Fruit fly (Drosophila melanogaster) whole organism, wandering third instar larva: Measurements from ENCODE around the gene Cad89D.

Experiments
- Abd-B ChIP-seq: fragments of >200 bp; optimal IDR thresholded peaks from 2 replicates; lab custom pipeline; 2017; ENCODE audit warnings: missing biosample characterization, missing genetic modification characterization
- Vsx2 ChIP-seq: fragments of 200-300, 225-300 bp; sonication (Bioruptor generic); optimal IDR thresholded peaks from 2 replicates; lab custom pipeline; 2018; ENCODE audit warnings: missing biosample characterization, missing genetic modification characterization; ENCODE audit not compliant: partially characterized antibody
- lola ChIP-seq: fragments of >200 bp; optimal IDR thresholded peaks from 2 replicates; lab custom pipeline; 2017; ENCODE audit warnings: missing biosample characterization, missing genetic modification characterization
- rgr ChIP-seq: fragments of 200-800 bp; sonication (Bioruptor generic); optimal IDR thresholded peaks from 3 replicates; lab custom pipeline; 2016; ENCODE audit warnings: missing biosample characterization, mild to moderate bottlenecking, missing genetic modification characterization

DNA sequence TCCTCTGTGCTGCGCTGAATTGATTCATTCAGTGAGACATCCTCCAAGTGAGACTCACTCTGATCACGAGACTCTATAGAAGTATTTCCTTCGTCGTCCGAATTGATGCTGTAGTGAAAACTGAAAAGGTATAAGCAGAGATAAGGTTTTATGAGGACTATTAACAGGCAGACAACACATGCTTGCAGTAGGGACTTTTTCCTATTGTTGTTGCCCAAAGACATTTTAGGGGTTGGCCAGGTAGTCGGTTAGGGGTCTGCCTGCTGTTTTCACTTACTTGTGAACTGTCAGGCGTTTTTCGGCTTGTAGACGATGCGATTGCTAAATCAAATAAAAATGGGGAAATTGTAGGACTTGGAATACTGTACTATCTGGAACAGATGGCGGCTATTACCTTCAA is 26.7 kb downstream of the Cad89D start:
- TF ChIP-seq lola (GFP tag; lab: Kevin White, UChicago) (no peak), Vsx2 (GFP tag; lab: Kevin White, UChicago) (no peak), Abd-B (no peak), rgr (GFP tag; lab: Kevin White, UChicago) (no peak)
